Fruit fly (Drosophila melanogaster): ENCODE data around the gene CG13720.
A peak's percentile ranks its signal among the peaks of the same experiment; 100 is the strongest.

Gene CG13720

DNA sequence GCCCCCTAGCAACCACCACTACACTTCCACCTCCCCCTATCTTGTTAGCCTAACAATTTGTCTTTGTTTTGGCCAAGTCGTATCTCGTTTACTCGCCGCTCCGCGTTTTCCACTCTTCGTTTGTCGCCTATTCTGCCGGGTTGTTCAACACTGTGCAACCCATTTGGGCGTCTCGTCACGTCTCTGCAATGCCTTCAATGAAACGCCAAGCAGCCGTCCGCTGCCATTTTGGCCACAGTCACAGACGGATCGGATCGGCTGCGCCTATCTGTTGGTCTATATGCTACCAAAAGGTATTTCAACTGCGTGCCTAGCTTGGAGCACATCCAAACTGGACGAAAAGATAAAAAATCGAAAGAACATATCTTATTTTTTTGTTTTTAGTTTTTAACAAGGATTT lies 16.1 kb upstream of the CG13720 start:
- TF ChIP-seq CG9705 (GFP tag; optimal IDR thresholded peaks at IDR 0.05) (no peak), Abd-B (GFP tag; optimal IDR thresholded peaks at IDR 0.05) (no peak), N (GFP tag; optimal IDR thresholded peaks at IDR 0.05) (no peak), CG32264 (GFP tag; optimal IDR thresholded peaks at IDR 0.05) (no peak), HLH106 (tag; optimal IDR thresholded peaks at IDR 0.05) (no peak), fru (GFP tag; optimal IDR thresholded peaks at IDR 0.05) (no peak), Hr83 (GFP tag; optimal IDR thresholded peaks at IDR 0.05; ENCODE audit: poor library complexity, severe bottlenecking) (no peak), Rel (GFP tag; optimal IDR thresholded peaks at IDR 0.05) (no peak), Rel (tag; optimal IDR thresholded peaks at IDR 0.05) (no peak), CrebA (GFP tag; optimal IDR thresholded peaks at IDR 0.05; ENCODE audit: borderline replicate concordance) (no peak), dl (GFP tag; optimal IDR thresholded peaks at IDR 0.05; ENCODE audit: insufficient read depth in 1 of 2, partially characterized antibody in 2 of 2) (no peak), Vsx2 (GFP tag; optimal IDR thresholded peaks at IDR 0.05; ENCODE audit: partially characterized antibody) (no peak), jim (GFP tag; optimal IDR thresholded peaks at IDR 0.05) (no peak), Jra (GFP tag; optimal IDR thresholded peaks at IDR 0.05) (no peak)

DNA sequence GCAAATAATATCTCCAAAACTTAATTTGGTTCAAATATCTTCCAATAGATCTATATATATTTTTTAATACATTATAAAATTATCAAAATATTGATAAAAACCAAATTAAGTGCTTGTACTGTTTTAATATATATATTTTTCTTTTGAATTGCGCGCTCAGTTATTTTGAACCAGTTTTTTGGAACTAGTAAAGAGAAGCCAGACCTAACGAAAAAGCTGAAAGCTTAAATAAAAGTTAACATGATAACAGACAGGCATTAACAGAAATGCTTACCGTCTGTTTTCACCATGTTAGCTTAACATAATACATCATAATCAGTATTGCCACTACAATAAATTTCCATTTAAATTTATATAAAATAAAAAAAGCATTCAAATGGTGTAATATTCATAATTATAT lies 10.0 kb upstream of the CG13720 start:
- TF ChIP-seq tai (GFP tag; optimal IDR thresholded peaks at IDR 0.05), result no peak
- TF ChIP-seq brk (GFP tag; optimal IDR thresholded peaks at IDR 0.05), result peak; percentile 16

- TF ChIP-seq lola (GFP tag; optimal IDR thresholded peaks at IDR 0.05) (no peak), Myc (optimal IDR thresholded peaks at IDR 0.05) (no peak), usp (GFP tag; optimal IDR thresholded peaks at IDR 0.05) (no peak), dsf (GFP tag; optimal IDR thresholded peaks at IDR 0.05; ENCODE audit: borderline replicate concordance) (no peak), ey (GFP tag; optimal IDR thresholded peaks at IDR 0.05) (no peak), woc (GFP tag; optimal IDR thresholded peaks at IDR 0.05) (no peak), h (GFP tag; optimal IDR thresholded peaks at IDR 0.05) (no peak), CG32264 (GFP tag; optimal IDR thresholded peaks at IDR 0.05) (no peak), jim (GFP tag; optimal IDR thresholded peaks at IDR 0.05) (no peak), GATAd (GFP tag; optimal IDR thresholded peaks at IDR 0.05) (no peak), OdsH (GFP tag; optimal IDR thresholded peaks at IDR 0.05) (no peak), Rel (GFP tag; optimal IDR thresholded peaks at IDR 0.05) (no peak), Rel (tag; optimal IDR thresholded peaks at IDR 0.05) (no peak), dl (GFP tag; optimal IDR thresholded peaks at IDR 0.05; ENCODE audit: insufficient read depth in 1 of 2, partially characterized antibody in 2 of 2) (no peak), rgr (GFP tag; optimal IDR thresholded peaks at IDR 0.05) (no peak), HLH106 (tag; optimal IDR thresholded peaks at IDR 0.05) (no peak)
Measured at dm6 chr3L:4508926-4509457, 8.7 kb upstream of the CG13720 start.

dm6 chr3L:4508307-4508706 lies 8.0 kb upstream of the CG13720 start, which contains the start of gene NT1:
Gene NT1, minus strand, starts transcription at chr3L:4508433.
- TF ChIP-seq Myc (optimal IDR thresholded peaks at IDR 0.05), result no peak
- TF ChIP-seq pan (optimal IDR thresholded peaks at IDR 0.05), result no peak
- TF ChIP-seq sage (GFP tag; optimal IDR thresholded peaks at IDR 0.05), result no peak
- no peak for TF ChIP-seq CrebA (GFP tag; optimal IDR thresholded peaks at IDR 0.05; ENCODE audit: borderline replicate concordance)
- no peak for TF ChIP-seq CG9705 (GFP tag; optimal IDR thresholded peaks at IDR 0.05)
- TF ChIP-seq Mio (GFP tag; optimal IDR thresholded peaks at IDR 0.05), result no peak
- no peak for TF ChIP-seq Hr83 (GFP tag; optimal IDR thresholded peaks at IDR 0.05; ENCODE audit: poor library complexity, severe bottlenecking)
- no peak for TF ChIP-seq rgr (GFP tag; optimal IDR thresholded peaks at IDR 0.05)
- no peak for TF ChIP-seq dl (GFP tag; optimal IDR thresholded peaks at IDR 0.05; ENCODE audit: insufficient read depth in 1 of 2, partially characterized antibody in 2 of 2)
- TF ChIP-seq dsf (GFP tag; optimal IDR thresholded peaks at IDR 0.05; ENCODE audit: borderline replicate concordance), result no peak
- TF ChIP-seq Jra (GFP tag; optimal IDR thresholded peaks at IDR 0.05), result no peak
- no peak for TF ChIP-seq psq (GFP tag; optimal IDR thresholded peaks at IDR 0.05)
- TF ChIP-seq br (GFP tag; optimal IDR thresholded peaks at IDR 0.05), result no peak
- no peak for TF ChIP-seq ey (GFP tag; optimal IDR thresholded peaks at IDR 0.05)

DNA sequence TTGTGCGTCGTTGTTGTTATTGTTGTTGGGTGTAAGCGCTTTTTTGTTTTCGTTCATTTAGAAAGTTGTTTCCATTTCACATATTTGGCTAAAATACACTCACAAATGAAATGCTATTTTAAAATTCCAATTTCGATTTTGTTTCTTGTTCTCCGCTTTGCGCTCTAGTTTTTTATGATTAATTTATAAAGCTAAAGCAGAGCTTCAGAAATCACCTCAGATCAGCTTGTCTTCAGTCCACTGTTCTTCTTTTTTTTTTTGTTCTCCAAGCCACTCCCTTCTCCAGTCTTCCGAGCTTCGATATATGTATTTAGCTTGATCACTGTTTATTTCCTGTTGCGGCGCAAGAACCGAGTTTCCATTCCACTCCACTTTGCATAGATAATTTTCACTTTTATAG lies 7.5 kb upstream of the CG13720 start:
- no peak for TF ChIP-seq sv (GFP tag; optimal IDR thresholded peaks at IDR 0.05)
